Fruit fly (Drosophila melanogaster): Measurements from ENCODE around the gene CG12541.

dm6 chrX:7014931-7015428, 50.9 kb downstream of the CG12541 start:
- TF ChIP-seq CG11762 (GFP tag; optimal IDR thresholded peaks at IDR 0.05; ENCODE audit: insufficient read depth) (peak; percentile 20), CG16779 (tag; optimal IDR thresholded peaks at IDR 0.05) (peak; percentile 30), Hr4 (GFP tag; optimal IDR thresholded peaks at IDR 0.05) (peak; percentile 61), eg (GFP tag; IDR thresholded peaks at IDR 0.05) (peak; percentile 60; the same call in 2 of the 3 replicates), net (GFP tag; optimal IDR thresholded peaks at IDR 0.05) (no peak), CG34406 (GFP tag; optimal IDR thresholded peaks at IDR 0.05) (peak; percentile 5)
